Worm (Caenorhabditis elegans) whole organism, L4 larva: ENCODE results near the gene daf-6.

Experiments
- ZK337.2 ChIP-seq: fragments of 200-800 bp; sonication (Bioruptor generic); IDR thresholded peaks from 2 replicates; pipeline ENCODE4 v1.3.6; 2022; ENCODE audit warnings: missing genetic modification reagents, missing genetic modification characterization, missing compliant biosample characterization
- ZK546.5 ChIP-seq, 2 experiments: sonication (generic microtip); optimal IDR thresholded peaks; 2 replicates each; lab custom pipeline; 2017; ENCODE audit warnings: missing biosample characterization in 2 of 2, missing genetic modification characterization in 2 of 2
- aha-1 ChIP-seq: fragments of 150-350 bp; peaks from one replicate; lab custom pipeline; 2014; ENCODE audit warnings: missing biosample characterization, missing genetic modification characterization
- aly-2 ChIP-seq: sonication (generic microtip); optimal IDR thresholded peaks from 2 replicates; lab custom pipeline; 2018; ENCODE audit warnings: missing biosample characterization, missing genetic modification characterization
- ama-1 ChIP-seq: fragments of 150-350 bp; optimal IDR thresholded peaks from 2 replicates; lab custom pipeline; 2014; ENCODE audit warnings: inconsistent platforms, mixed read lengths
- attf-4 ChIP-seq: sonication (generic microtip); optimal IDR thresholded peaks from 3 replicates; lab custom pipeline; 2017; ENCODE audit warnings: missing biosample characterization, missing genetic modification characterization
- ceh-20 ChIP-seq: fragments of 200-800 bp; sonication (Bioruptor generic); IDR thresholded peaks from 2 replicates; pipeline ENCODE4 v1.3.6; 2022; ENCODE audit warnings: missing genetic modification reagents, missing genetic modification characterization, missing compliant biosample characterization
- ceh-28 ChIP-seq: fragments of 150-350 bp; optimal IDR thresholded peaks from 2 replicates; lab custom pipeline; 2014; ENCODE audit warnings: missing biosample characterization, missing genetic modification reagents, missing genetic modification characterization
- ceh-32 ChIP-seq: sonication (generic microtip); optimal IDR thresholded peaks from 2 replicates; lab custom pipeline; 2016; ENCODE audit warnings: mild to moderate bottlenecking, missing genetic modification characterization, missing compliant biosample characterization; ENCODE audit not compliant: poor library complexity
- ceh-44 ChIP-seq: fragments of 200-800 bp; sonication (Bioruptor generic); IDR thresholded peaks from 2 replicates; pipeline ENCODE4 v1.3.6; 2022; ENCODE audit warnings: missing genetic modification reagents, missing genetic modification characterization, missing compliant biosample characterization
- ceh-62 ChIP-seq: sonication (generic microtip); optimal IDR thresholded peaks from 2 replicates; lab custom pipeline; 2017; ENCODE audit warnings: missing biosample characterization, missing genetic modification characterization
- ces-1 ChIP-seq: fragments of 150-350 bp; sonication (generic microtip); optimal IDR thresholded peaks from 4 replicates; lab custom pipeline; 2014; ENCODE audit warnings: missing biosample characterization, missing genetic modification reagents, missing genetic modification characterization
- daf-12 ChIP-seq: fragments of 150-350 bp; optimal IDR thresholded peaks from 2 replicates; lab custom pipeline; 2014; ENCODE audit warnings: missing biosample characterization, missing genetic modification reagents, missing genetic modification characterization
- daf-16 ChIP-seq, 3 experiments: sonication (generic microtip); optimal IDR thresholded peaks; 2 replicates each; lab custom pipeline; 2016 to 2017; ENCODE audit warnings: missing genetic modification characterization in 3 of 3, missing genetic modification reagents in 3 of 3, mild to moderate bottlenecking in 2 of 3, missing compliant biosample characterization in 2 of 3, missing biosample characterization in 1 of 3, moderate library complexity in 1 of 3
- dmd-9 ChIP-seq: fragments of 200-800 bp; sonication (Bioruptor generic); IDR thresholded peaks from 2 replicates; pipeline ENCODE4 v1.3.6; 2022; ENCODE audit warnings: missing genetic modification reagents, missing genetic modification characterization, missing compliant biosample characterization
- duxl-1 ChIP-seq: sonication (generic microtip); optimal IDR thresholded peaks from 2 replicates; lab custom pipeline; 2016; ENCODE audit warnings: mild to moderate bottlenecking, missing genetic modification characterization, moderate library complexity, missing compliant biosample characterization; ENCODE audit not compliant: poor library complexity
- dve-1 ChIP-seq: sonication (generic microtip); optimal IDR thresholded peaks from 2 replicates; lab custom pipeline; 2017; ENCODE audit warnings: antibody characterized with exemption, mild to moderate bottlenecking, missing genetic modification characterization, missing compliant biosample characterization; ENCODE audit not compliant: insufficient read depth
- fkh-10 ChIP-seq: fragments of 150-350 bp; optimal IDR thresholded peaks from 2 replicates; lab custom pipeline; 2014; ENCODE audit warnings: missing biosample characterization, missing genetic modification reagents, missing genetic modification characterization
- fos-1 ChIP-seq: fragments of 150-350 bp; optimal IDR thresholded peaks from 2 replicates; lab custom pipeline; 2014; ENCODE audit warnings: missing biosample characterization, missing genetic modification characterization
- hlh-11 ChIP-seq: fragments of 200-800 bp; sonication (Bioruptor generic); optimal IDR thresholded peaks from 2 replicates; lab custom pipeline; 2018; ENCODE audit warnings: mild to moderate bottlenecking, missing genetic modification characterization, missing compliant biosample characterization
- hlh-30 ChIP-seq: sonication (generic microtip); optimal IDR thresholded peaks from 2 replicates; lab custom pipeline; 2017; ENCODE audit warnings: antibody characterized with exemption, mild to moderate bottlenecking, missing genetic modification characterization, missing compliant biosample characterization; ENCODE audit not compliant: insufficient read depth
- lin-13 ChIP-seq: fragments of 150-350 bp; optimal IDR thresholded peaks from 2 replicates; lab custom pipeline; 2014; ENCODE audit warnings: missing biosample characterization, missing genetic modification reagents, missing genetic modification characterization
- lin-38 ChIP-seq: fragments of 200-800 bp; sonication (Bioruptor generic); IDR thresholded peaks from 2 replicates; pipeline ENCODE4 v1.3.6; 2022; ENCODE audit warnings: missing genetic modification reagents, missing genetic modification characterization, missing compliant biosample characterization
- lin-39 ChIP-seq: fragments of 150-350 bp; optimal IDR thresholded peaks from 2 replicates; lab custom pipeline; 2014; ENCODE audit warnings: missing biosample characterization, missing genetic modification reagents, missing genetic modification characterization
- madf-5 ChIP-seq, 2 experiments: fragments of 200-800 bp; sonication (Bioruptor generic); IDR thresholded peaks; 2 replicates each; pipeline ENCODE4 v1.3.6; 2022; ENCODE audit warnings: missing compliant biosample characterization in 2 of 2, missing genetic modification characterization in 2 of 2
- mdl-1 ChIP-seq, 2 experiments: fragments of 150-350 bp in 1 of 2; sonication (generic microtip) in 1 of 2; optimal IDR thresholded peaks; 2 replicates each; lab custom pipeline; 2014 to 2017; ENCODE audit warnings: missing biosample characterization in 2 of 2, missing genetic modification characterization in 2 of 2
- mdt-29 ChIP-seq: fragments of 200-800 bp; sonication (Bioruptor generic); IDR thresholded peaks from 2 replicates; pipeline ENCODE4 v1.3.6; 2022; ENCODE audit warnings: missing genetic modification reagents, missing genetic modification characterization, missing compliant biosample characterization
- mep-1 ChIP-seq: fragments of 150-350 bp; sonication (generic microtip); optimal IDR thresholded peaks from 3 replicates; lab custom pipeline; 2014; ENCODE audit warnings: missing biosample characterization, missing genetic modification characterization
- mxl-2 ChIP-seq: fragments of 200-800 bp; sonication (Bioruptor generic); conservative IDR thresholded peaks from 2 replicates; pipeline ENCODE4 v1.3.6; 2022; ENCODE audit warnings: missing genetic modification reagents, missing genetic modification characterization, missing compliant biosample characterization
- mxl-3 ChIP-seq: fragments of 200-800 bp; sonication (Bioruptor generic); optimal IDR thresholded peaks from 2 replicates; lab custom pipeline; 2018; ENCODE audit warnings: mild to moderate bottlenecking, missing genetic modification characterization, missing compliant biosample characterization
- nhr-237 ChIP-seq: sonication (generic microtip); optimal IDR thresholded peaks from 2 replicates; lab custom pipeline; 2017; ENCODE audit warnings: missing biosample characterization, missing genetic modification characterization
- nhr-25 ChIP-seq: sonication (generic microtip); optimal IDR thresholded peaks from 2 replicates; lab custom pipeline; 2017; ENCODE audit warnings: missing genetic modification characterization, mild to moderate bottlenecking, missing compliant biosample characterization, antibody characterized with exemption, moderate library complexity, borderline replicate concordance; ENCODE audit not compliant: insufficient read depth
- nhr-28 ChIP-seq: fragments of 150-350 bp; optimal IDR thresholded peaks from 2 replicates; lab custom pipeline; 2014; ENCODE audit warnings: missing biosample characterization, missing genetic modification characterization
- php-3 ChIP-seq: fragments of 200-800 bp; sonication (Bioruptor generic); IDR thresholded peaks from 2 replicates; pipeline ENCODE4 v1.3.6; 2022; ENCODE audit warnings: missing genetic modification reagents, missing genetic modification characterization, missing compliant biosample characterization
- saeg-2 ChIP-seq: fragments of 200-800 bp; sonication (Bioruptor generic); IDR thresholded peaks from 2 replicates; pipeline ENCODE4 v1.3.6; 2022; ENCODE audit warnings: missing genetic modification reagents, missing genetic modification characterization, missing compliant biosample characterization
- sdz-12 ChIP-seq: fragments of 200-800 bp; sonication (Bioruptor generic); optimal IDR thresholded peaks from 2 replicates; lab custom pipeline; 2018; ENCODE audit warnings: mild to moderate bottlenecking, missing genetic modification characterization, missing compliant biosample characterization
- set-16 ChIP-seq: fragments of 200-800 bp; sonication (Bioruptor generic); IDR thresholded peaks from 2 replicates; pipeline ENCODE4 v1.3.6; 2022; ENCODE audit warnings: missing genetic modification reagents, missing genetic modification characterization, missing compliant biosample characterization
- skn-1 ChIP-seq: fragments of 150-350 bp; optimal IDR thresholded peaks from 2 replicates; lab custom pipeline; 2014; ENCODE audit warnings: missing biosample characterization, missing genetic modification characterization
- snpc-4 ChIP-seq: fragments of 150-350 bp; optimal IDR thresholded peaks from 2 replicates; lab custom pipeline; 2014; ENCODE audit warnings: missing biosample characterization, missing genetic modification characterization
- spr-3 ChIP-seq: fragments of 200-800 bp; sonication (Bioruptor generic); optimal IDR thresholded peaks from 2 replicates; lab custom pipeline; 2018; ENCODE audit warnings: mild to moderate bottlenecking, missing genetic modification characterization, missing compliant biosample characterization
- tra-1 ChIP-seq: fragments of 200-800 bp; sonication (Bioruptor generic); IDR thresholded peaks from 2 replicates; pipeline ENCODE4 v1.3.6; 2022; ENCODE audit warnings: missing genetic modification reagents, missing genetic modification characterization, missing compliant biosample characterization
- unc-62 ChIP-seq, 3 experiments: fragments of 150-350 bp in 1 of 3; sonication (generic microtip); optimal IDR thresholded peaks in 2 of 3; peaks in 1 of 3; 1 replicate in 1 of 3; 2 replicates in 2 of 3; lab custom pipeline; 2014 to 2017; ENCODE audit warnings: missing biosample characterization in 3 of 3, missing genetic modification characterization in 3 of 3, missing genetic modification reagents in 3 of 3, missing genotype in 1 of 3
- vab-7 ChIP-seq: fragments of 200-800 bp; sonication (Bioruptor generic); IDR thresholded peaks from 2 replicates; pipeline ENCODE4 v1.3.6; 2022; ENCODE audit warnings: missing genetic modification reagents, missing genetic modification characterization, missing compliant biosample characterization
- zag-1 ChIP-seq: fragments of 150-350 bp; optimal IDR thresholded peaks from 2 replicates; lab custom pipeline; 2014; ENCODE audit warnings: missing biosample characterization, missing genetic modification characterization
- zfp-2 ChIP-seq: sonication (generic microtip); optimal IDR thresholded peaks from 2 replicates; lab custom pipeline; 2016; ENCODE audit warnings: mild to moderate bottlenecking, missing genetic modification characterization, missing compliant biosample characterization
- zfp-3 ChIP-seq: fragments of 200-800 bp; sonication (Bioruptor generic); conservative IDR thresholded peaks from 2 replicates; pipeline ENCODE4 v1.3.6; 2022; ENCODE audit warnings: missing genetic modification reagents, missing genetic modification characterization, missing compliant biosample characterization

Gene daf-6

DNA sequence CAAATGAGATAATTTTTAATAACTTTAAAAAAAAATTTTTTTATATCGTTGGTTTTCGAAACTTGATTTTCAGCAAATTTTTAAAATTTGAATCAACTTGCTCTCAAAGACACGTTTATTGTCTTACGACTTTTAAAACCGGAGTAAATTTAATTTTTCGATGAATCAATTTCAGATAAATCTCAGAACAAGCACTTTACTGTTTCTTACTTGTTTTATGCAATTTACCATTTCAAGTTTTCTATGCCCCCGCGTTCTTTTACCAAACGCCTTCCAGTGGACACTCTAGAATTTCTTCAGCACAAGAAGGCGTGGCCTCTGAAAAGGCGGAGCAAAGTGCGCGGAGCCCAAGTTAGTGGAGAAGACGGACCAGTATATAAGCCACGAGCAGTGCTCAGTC, 7.2 kb upstream of the daf-6 start, which contains the start of gene flp-8:
Gene flp-8 (plus strand): TSS at position 301 of the 400 bp plus-strand sequence.
- TF ChIP-seq set-16 (GFP tag; lab: Robert Waterston, UW) (no peak), madf-5 (GFP tag; IDR thresholded peaks at IDR 0.05; lab: Robert Waterston, UW) (no peak), fos-1 (no peak), vab-7 (GFP tag; lab: Robert Waterston, UW) (no peak), ces-1 (GFP tag; lab: Kevin White, UChicago) (no peak), daf-12 (tag; lab: Kevin White, UChicago) (no peak), spr-3 (GFP tag; lab: Kevin White, UChicago) (no peak), skn-1 (tag; lab: Kevin White, UChicago) (no peak), ama-1 (lab: Kevin White, UChicago) (no peak), dmd-9 (no peak), nhr-28 (no peak), ceh-44 (GFP tag; lab: Robert Waterston, UW) (no peak), zfp-3 (no peak), mxl-2 (GFP tag; lab: Robert Waterston, UW) (no peak), snpc-4 (tag; lab: Kevin White, UChicago) (no peak), fkh-10 (no peak), zag-1 (no peak), ceh-20 (no peak)

DNA sequence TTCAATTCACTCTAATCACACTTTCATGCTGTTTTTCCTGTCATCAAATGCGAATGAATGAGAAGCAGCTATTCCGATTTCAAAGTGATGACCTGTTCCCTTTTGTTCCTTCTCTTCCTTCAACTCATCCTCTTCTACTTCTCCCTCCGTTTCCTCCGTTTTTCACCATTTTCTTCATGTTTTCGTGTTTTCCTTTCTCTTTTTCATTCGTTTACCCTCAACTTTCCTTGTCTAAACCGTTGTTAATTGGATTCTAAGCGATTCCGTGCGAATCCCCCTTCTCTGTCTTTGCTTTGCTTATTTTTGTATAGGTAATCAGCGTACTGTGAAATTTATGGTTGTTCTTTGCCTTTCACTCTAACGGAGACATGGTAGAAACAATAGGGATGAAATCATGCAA, 2.4 kb upstream of the daf-6 start:
- TF ChIP-seq unc-62 (GFP tag; optimal IDR thresholded peaks at IDR 0.05 in 1 of 2; lab: Kevin White, UChicago), result peak in 1 of 2 experiments; percentile 13
- TF ChIP-seq unc-62 (tag; optimal IDR thresholded peaks at IDR 0.05; lab: Kevin White, UChicago), result no peak
- peak; percentile 60 for TF ChIP-seq aha-1 (tag; lab: Kevin White, UChicago)
- TF ChIP-seq php-3, result no peak

DNA sequence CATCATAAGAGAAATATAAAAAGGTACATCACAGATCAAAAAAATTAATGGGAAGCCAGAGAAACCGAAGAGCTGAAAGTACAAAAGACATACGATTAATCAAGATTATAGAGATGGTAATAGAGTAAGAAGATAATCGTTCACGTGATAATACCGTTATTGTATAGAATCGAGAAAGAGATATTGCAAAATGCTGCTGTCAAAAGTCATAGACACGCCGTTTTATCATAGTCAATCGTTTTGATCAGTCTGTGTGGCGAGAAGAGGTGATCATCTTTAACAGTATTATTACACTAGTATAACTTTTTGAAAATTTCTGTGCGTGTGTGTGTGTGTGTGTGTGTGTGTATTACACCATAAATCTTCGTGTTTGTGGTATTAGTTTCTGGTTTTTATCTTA, 6.1 kb downstream of the daf-6 start:
- TF ChIP-seq attf-4 (tag; lab: Kevin White, UChicago), result no peak
- TF ChIP-seq ZK337.2 (GFP tag; lab: Robert Waterston, UW), result no peak
- TF ChIP-seq lin-39 (tag; lab: Kevin White, UChicago), result no peak
- no peak for TF ChIP-seq daf-16 (GFP tag; optimal IDR thresholded peaks at IDR 0.05; lab: Kevin White, UChicago)
- no peak for TF ChIP-seq daf-16 (tag; optimal IDR thresholded peaks at IDR 0.05; lab: Kevin White, UChicago)
- TF ChIP-seq sdz-12, result no peak
- TF ChIP-seq zfp-2 (tag; lab: Kevin White, UChicago), result no peak
- no peak for TF ChIP-seq mdt-29
- no peak for TF ChIP-seq lin-13 (GFP tag; lab: Kevin White, UChicago)
- no peak for TF ChIP-seq ZK546.5 (tag; optimal IDR thresholded peaks at IDR 0.05; lab: Kevin White, UChicago)
- no peak for TF ChIP-seq ceh-32
- no peak for TF ChIP-seq ceh-44 (GFP tag; lab: Robert Waterston, UW)
- TF ChIP-seq mdl-1 (tag; optimal IDR thresholded peaks at IDR 0.05; lab: Kevin White, UChicago), result peak in 1 of 2 experiments; percentile 58
- no peak for TF ChIP-seq mxl-2 (GFP tag; lab: Robert Waterston, UW)
- TF ChIP-seq unc-62 (GFP tag; optimal IDR thresholded peaks at IDR 0.05 in 1 of 2; lab: Kevin White, UChicago), result peak in 1 of 2 experiments; percentile 97
- TF ChIP-seq unc-62 (tag; optimal IDR thresholded peaks at IDR 0.05; lab: Kevin White, UChicago), result no peak
- no peak for TF ChIP-seq saeg-2
- no peak for TF ChIP-seq zfp-3
- peak; percentile 33 for TF ChIP-seq aha-1 (tag; lab: Kevin White, UChicago)
- peak; percentile 62; the same call in 1 of the 2 replicates for TF ChIP-seq tra-1
- TF ChIP-seq hlh-30 (tag; lab: Kevin White, UChicago), result peak; percentile 31
- no peak for TF ChIP-seq nhr-237 (tag; lab: Kevin White, UChicago)
- TF ChIP-seq nhr-25 (tag; lab: Kevin White, UChicago), result no peak
- peak; percentile 23 for TF ChIP-seq mxl-3 (GFP tag; lab: Kevin White, UChicago)
- TF ChIP-seq aly-2 (tag; lab: Kevin White, UChicago), result no peak
- TF ChIP-seq duxl-1 (tag; lab: Kevin White, UChicago), result no peak
- TF ChIP-seq ceh-20, result 0 out of 2 replicates have a peak, but pooled peaks have one; percentile 38
- TF ChIP-seq dve-1 (tag; lab: Kevin White, UChicago), result no peak
- no peak for TF ChIP-seq ceh-62 (tag; lab: Kevin White, UChicago)
- TF ChIP-seq ceh-28, result no peak
- peak; percentile 35 for TF ChIP-seq mep-1
- TF ChIP-seq hlh-11 (tag; lab: Kevin White, UChicago), result peak; percentile 27
- TF ChIP-seq lin-38, result no peak
- TF ChIP-seq nhr-28, result peak; percentile 69
